Worm (Caenorhabditis elegans) whole organism, young adult: ENCODE measurements around the gene W10G11.3.

Experiments
- D2030.7 ChIP-seq: fragments of 200-800 bp; sonication (Bioruptor generic); IDR thresholded peaks from 2 replicates; pipeline ENCODE4 v1.3.6; 2022; ENCODE audit warnings: missing genetic modification reagents, missing genetic modification characterization, missing compliant biosample characterization
- F22D6.2 ChIP-seq: sonication (generic microtip); optimal IDR thresholded peaks from 2 replicates; lab custom pipeline; 2016; ENCODE audit warnings: mild to moderate bottlenecking, missing genetic modification characterization, missing compliant biosample characterization
- F33H1.4 ChIP-seq: fragments of 200-800 bp; sonication (Bioruptor generic); IDR thresholded peaks from 2 replicates; pipeline ENCODE4 v1.3.6; 2022; ENCODE audit warnings: missing genetic modification reagents, missing genetic modification characterization, missing compliant biosample characterization
- F57A8.1 ChIP-seq: fragments of 200-800 bp; sonication (Bioruptor generic); optimal IDR thresholded peaks from 2 replicates; lab custom pipeline; 2018; ENCODE audit warnings: mild to moderate bottlenecking, missing genetic modification characterization, moderate library complexity, missing compliant biosample characterization
- Y53F4B.3 ChIP-seq: fragments of 200-800 bp; sonication (Bioruptor generic); IDR thresholded peaks from 2 replicates; pipeline ENCODE4 v1.3.6; 2022; ENCODE audit warnings: missing genetic modification reagents, missing genetic modification characterization, missing compliant biosample characterization
- Y56A3A.18 ChIP-seq: fragments of 200-800 bp; sonication (Bioruptor generic); IDR thresholded peaks from 2 replicates; pipeline ENCODE4 v1.3.6; 2022; ENCODE audit warnings: missing genetic modification reagents, missing genetic modification characterization, missing compliant biosample characterization
- ZK185.1 ChIP-seq: sonication (generic microtip); optimal IDR thresholded peaks from 2 replicates; lab custom pipeline; 2016; ENCODE audit warnings: mild to moderate bottlenecking, missing genetic modification characterization, missing compliant biosample characterization; ENCODE audit not compliant: poor library complexity, severe bottlenecking
- athp-1 ChIP-seq: sonication (generic microtip); optimal IDR thresholded peaks from 2 replicates; lab custom pipeline; 2017; ENCODE audit warnings: mild to moderate bottlenecking, missing genetic modification characterization, missing compliant biosample characterization
- attf-5 ChIP-seq: fragments of 200-800 bp; sonication (Bioruptor generic); optimal IDR thresholded peaks from 2 replicates; lab custom pipeline; 2018; ENCODE audit warnings: mild to moderate bottlenecking, missing genetic modification characterization, missing compliant biosample characterization
- bed-2 ChIP-seq: fragments of 200-800 bp; sonication (Bioruptor generic); IDR thresholded peaks from 2 replicates; pipeline ENCODE4 v1.3.6; 2022; ENCODE audit warnings: missing genetic modification reagents, missing genetic modification characterization, missing compliant biosample characterization
- cebp-2 ChIP-seq: fragments of 200-800 bp; sonication (Bioruptor generic); IDR thresholded peaks from 2 replicates; pipeline ENCODE4 v1.3.6; 2022; ENCODE audit warnings: missing genetic modification characterization, missing compliant biosample characterization
- dpff-1 ChIP-seq: sonication (generic microtip); optimal IDR thresholded peaks from 2 replicates; lab custom pipeline; 2017; ENCODE audit warnings: mild to moderate bottlenecking, missing genetic modification characterization, missing compliant biosample characterization
- efl-1 ChIP-seq: fragments of 150-350 bp; optimal IDR thresholded peaks from 2 replicates; lab custom pipeline; 2014; ENCODE audit warnings: missing biosample characterization, missing genetic modification reagents, missing genetic modification characterization
- egrh-3 ChIP-seq: fragments of 200-800 bp; sonication (Bioruptor generic); IDR thresholded peaks from 2 replicates; pipeline ENCODE4 v1.3.6; 2022; ENCODE audit warnings: missing genetic modification reagents, missing genetic modification characterization, missing compliant biosample characterization
- ekl-4 ChIP-seq: fragments of 200-800 bp; sonication (Bioruptor generic); IDR thresholded peaks from 2 replicates; pipeline ENCODE4 v1.3.6; 2022; ENCODE audit warnings: missing genetic modification reagents, missing genetic modification characterization, missing compliant biosample characterization
- ets-4 ChIP-seq: fragments of 200-800 bp; sonication (Bioruptor generic); optimal IDR thresholded peaks from 2 replicates; lab custom pipeline; 2018; ENCODE audit warnings: mild to moderate bottlenecking, missing genetic modification characterization, missing compliant biosample characterization
- fkh-3 ChIP-seq: sonication (generic microtip); optimal IDR thresholded peaks from 2 replicates; lab custom pipeline; 2016; ENCODE audit warnings: mild to moderate bottlenecking, missing genetic modification characterization, missing compliant biosample characterization
- gei-17 ChIP-seq: fragments of 200-800 bp; sonication (Bioruptor generic); optimal IDR thresholded peaks from 2 replicates; lab custom pipeline; 2018; ENCODE audit warnings: mild to moderate bottlenecking, missing genetic modification characterization, missing compliant biosample characterization
- hsf-1 ChIP-seq: fragments of 200-800 bp; sonication (Bioruptor generic); IDR thresholded peaks from 2 replicates; pipeline ENCODE4 v1.3.6; 2022; ENCODE audit warnings: missing genetic modification reagents, missing genetic modification characterization, missing compliant biosample characterization
- lin-26 ChIP-seq: fragments of 200-800 bp; sonication (Bioruptor generic); IDR thresholded peaks from 2 replicates; pipeline ENCODE4 v1.3.6; 2022; ENCODE audit warnings: missing genetic modification reagents, missing genetic modification characterization, missing compliant biosample characterization
- lsl-1 ChIP-seq: fragments of 200-800 bp; sonication (Bioruptor generic); optimal IDR thresholded peaks from 2 replicates; lab custom pipeline; 2018; ENCODE audit warnings: mild to moderate bottlenecking, missing genetic modification characterization, moderate library complexity, missing compliant biosample characterization
- madf-10 ChIP-seq: sonication (generic microtip); optimal IDR thresholded peaks from 2 replicates; lab custom pipeline; 2016; ENCODE audit warnings: mild to moderate bottlenecking, missing genetic modification characterization, missing compliant biosample characterization
- madf-6 ChIP-seq: fragments of 200-800 bp; sonication (Bioruptor generic); IDR thresholded peaks from 2 replicates; pipeline ENCODE4 v1.3.6; 2022; ENCODE audit warnings: missing genetic modification reagents, missing genetic modification characterization, missing compliant biosample characterization
- nfyb-1 ChIP-seq: fragments of 200-800 bp; sonication (Bioruptor generic); IDR thresholded peaks from 2 replicates; pipeline ENCODE4 v1.3.6; 2022; ENCODE audit warnings: missing genetic modification reagents, missing genetic modification characterization, missing compliant biosample characterization
- nhr-90 ChIP-seq: sonication (generic microtip); optimal IDR thresholded peaks from 2 replicates; lab custom pipeline; 2016; ENCODE audit warnings: missing genotype, mild to moderate bottlenecking, missing genetic modification characterization, missing compliant biosample characterization
- pbrm-1 ChIP-seq: fragments of 200-800 bp; sonication (Bioruptor generic); IDR thresholded peaks from 2 replicates; pipeline ENCODE4 v1.3.6; 2022; ENCODE audit warnings: missing genetic modification reagents, missing genetic modification characterization, missing compliant biosample characterization
- rcor-1 ChIP-seq: fragments of 200-800 bp; sonication (Bioruptor generic); IDR thresholded peaks from 2 replicates; pipeline ENCODE4 v1.3.6; 2022; ENCODE audit warnings: missing genetic modification reagents, missing genetic modification characterization, missing compliant biosample characterization
- repo-1 ChIP-seq: sonication (generic microtip); optimal IDR thresholded peaks from 2 replicates; lab custom pipeline; 2017; ENCODE audit warnings: mild to moderate bottlenecking, missing genetic modification characterization, missing compliant biosample characterization
- rpc-1 ChIP-seq, 2 experiments: fragments of 150-350 bp in 1 of 2; sonication (generic microtip) in 1 of 2; optimal IDR thresholded peaks; 2 replicates each; lab custom pipeline; 2014 to 2018; ENCODE audit warnings: missing biosample characterization in 1 of 2, missing genetic modification characterization in 1 of 2, missing genetic modification reagents in 1 of 2, missing genotype in 1 of 2
- snpc-1.3 ChIP-seq: sonication (generic microtip); optimal IDR thresholded peaks from 2 replicates; lab custom pipeline; 2017; ENCODE audit warnings: missing genetic modification characterization, mild to moderate bottlenecking, missing compliant biosample characterization, antibody characterized with exemption, moderate library complexity, missing genotype, missing genetic modification reagents; ENCODE audit not compliant: insufficient read depth
- snpc-4 ChIP-seq, 5 experiments: fragments of 150-350 bp in 1 of 5; sonication (generic microtip) in 4 of 5; optimal IDR thresholded peaks; 2 replicates each; lab custom pipeline; 2014 to 2018; ENCODE audit warnings: missing genetic modification characterization in 5 of 5, missing biosample characterization in 3 of 5, antibody characterized with exemption in 2 of 5, mild to moderate bottlenecking in 2 of 5, missing compliant biosample characterization in 2 of 5, missing genotype in 2 of 5, moderate library complexity in 2 of 5, missing genetic modification reagents in 1 of 5
- tbp1 ChIP-seq: fragments of 200-800 bp; sonication (Bioruptor generic); optimal IDR thresholded peaks from 2 replicates; lab custom pipeline; 2018; ENCODE audit warnings: mild to moderate bottlenecking, missing genetic modification characterization, missing compliant biosample characterization
- tbx-9 ChIP-seq: sonication (generic microtip); optimal IDR thresholded peaks from 2 replicates; lab custom pipeline; 2016; ENCODE audit warnings: borderline replicate concordance, missing genetic modification characterization, inconsistent platforms, missing compliant biosample characterization
- unc-130 ChIP-seq: sonication (generic microtip); optimal IDR thresholded peaks from 2 replicates; lab custom pipeline; 2016; ENCODE audit warnings: missing genetic modification reagents, missing genetic modification characterization, missing compliant biosample characterization
- unc-62 ChIP-seq: fragments of 150-350 bp; optimal IDR thresholded peaks from 2 replicates; lab custom pipeline; 2014; ENCODE audit warnings: missing biosample characterization, missing genetic modification reagents, missing genetic modification characterization
- xnd-1 ChIP-seq: sonication (generic microtip); optimal IDR thresholded peaks from 2 replicates; lab custom pipeline; 2016; ENCODE audit warnings: missing genotype, missing genetic modification reagents, missing genetic modification characterization, missing compliant biosample characterization
- ztf-22 ChIP-seq: fragments of 200-800 bp; sonication (Bioruptor generic); optimal IDR thresholded peaks from 2 replicates; lab custom pipeline; 2018; ENCODE audit warnings: mild to moderate bottlenecking, missing genetic modification characterization, moderate library complexity, missing compliant biosample characterization
- ztf-25 ChIP-seq: fragments of 200-800 bp; sonication (Bioruptor generic); IDR thresholded peaks from 2 replicates; pipeline ENCODE4 v1.3.6; 2022; ENCODE audit warnings: missing genetic modification reagents, missing genetic modification characterization, missing compliant biosample characterization
- ztf-28 ChIP-seq: fragments of 200-800 bp; sonication (Bioruptor generic); IDR thresholded peaks from 2 replicates; pipeline ENCODE4 v1.3.6; 2022; ENCODE audit warnings: missing genetic modification reagents, missing genetic modification characterization, missing compliant biosample characterization
- ztf-6 ChIP-seq: fragments of 200-800 bp; sonication (Bioruptor generic); IDR thresholded peaks from 2 replicates; pipeline ENCODE4 v1.3.6; 2022; ENCODE audit warnings: missing genetic modification reagents, missing genetic modification characterization, missing compliant biosample characterization

W10G11.3 gene

ce11 chrII:3567576-3567975, 5.3 kb upstream of the W10G11.3 start (continued):
- TF ChIP-seq madf-10: peak; percentile 64
- TF ChIP-seq ekl-4 (GFP tag; lab: Robert Waterston, UW): peak; percentile 73; the same call in 1 of the 2 replicates
- peak; percentile 86 for TF ChIP-seq nfyb-1 (GFP tag; lab: Robert Waterston, UW)
- peak; percentile 65; the same call in 1 of the 2 replicates for TF ChIP-seq rcor-1 (GFP tag; lab: Robert Waterston, UW)
- TF ChIP-seq rpc-1 (optimal IDR thresholded peaks at IDR 0.05; lab: Kevin White, UChicago): peak; percentile 84
- peak; percentile 86 for TF ChIP-seq rpc-1 (tag; optimal IDR thresholded peaks at IDR 0.05; lab: Kevin White, UChicago)
- peak; percentile 30 for TF ChIP-seq tbx-9 (tag; lab: Kevin White, UChicago)
- peak; percentile 47 for TF ChIP-seq snpc-1.3 (tag; lab: Kevin White, UChicago)
- TF ChIP-seq fkh-3 (tag; lab: Kevin White, UChicago): peak; percentile 18
- TF ChIP-seq ztf-28 (GFP tag; lab: Robert Waterston, UW): peak; percentile 65; the same call in 1 of the 2 replicates
- TF ChIP-seq tbp1 (GFP tag; lab: Kevin White, UChicago): peak; percentile 98
- TF ChIP-seq D2030.7 (GFP tag; lab: Robert Waterston, UW): peak; percentile 90
- peak; percentile 76 for TF ChIP-seq pbrm-1 (GFP tag; lab: Robert Waterston, UW)

- TF ChIP-seq ztf-22 (GFP tag; lab: Kevin White, UChicago): no peak
- no peak for TF ChIP-seq efl-1 (GFP tag; lab: Kevin White, UChicago)
- TF ChIP-seq lsl-1: no peak
- TF ChIP-seq ZK185.1 (tag; lab: Kevin White, UChicago): no peak
- no peak for TF ChIP-seq cebp-2 (GFP tag; lab: Robert Waterston, UW)
- no peak for TF ChIP-seq D2030.7 (GFP tag; lab: Robert Waterston, UW)
- no peak for TF ChIP-seq F22D6.2 (tag; lab: Kevin White, UChicago)
- TF ChIP-seq F33H1.4 (GFP tag; lab: Robert Waterston, UW): no peak
- TF ChIP-seq repo-1 (tag; lab: Kevin White, UChicago): no peak
- TF ChIP-seq ztf-25 (GFP tag; lab: Robert Waterston, UW): no peak
- no peak for TF ChIP-seq F57A8.1 (GFP tag; lab: Kevin White, UChicago)
- TF ChIP-seq ets-4 (GFP tag; lab: Kevin White, UChicago): no peak
- TF ChIP-seq xnd-1 (tag; lab: Kevin White, UChicago): no peak
- TF ChIP-seq dpff-1: no peak
- no peak for TF ChIP-seq attf-5
- no peak for TF ChIP-seq unc-62 (GFP tag; lab: Kevin White, UChicago)
- TF ChIP-seq egrh-3 (GFP tag; lab: Robert Waterston, UW): no peak
Measured at ce11 chrII:3567066-3567465, 4.7 kb upstream of the W10G11.3 start.

ce11 chrII:3561561-3561960, 758 bp downstream of the W10G11.3 start, which contains the start of gene W10G11.2:
W10G11.2 (minus strand) TSS chrII:3561661.
- TF ChIP-seq ztf-6 (GFP tag; lab: Robert Waterston, UW): no peak
- no peak for TF ChIP-seq cebp-2 (GFP tag; lab: Robert Waterston, UW)

- TF ChIP-seq athp-1 (no peak), ekl-4 (GFP tag; lab: Robert Waterston, UW) (no peak), ets-4 (GFP tag; lab: Kevin White, UChicago) (no peak), Y53F4B.3 (GFP tag; lab: Robert Waterston, UW) (no peak), snpc-4 (GFP tag; optimal IDR thresholded peaks at IDR 0.05; lab: Kevin White, UChicago) (no peak), snpc-4 (tag; optimal IDR thresholded peaks at IDR 0.05; lab: Kevin White, UChicago) (no peak), nhr-90 (no peak), bed-2 (GFP tag; lab: Robert Waterston, UW) (no peak), madf-6 (GFP tag; lab: Robert Waterston, UW) (no peak), Y56A3A.18 (GFP tag; lab: Robert Waterston, UW) (no peak), gei-17 (no peak), xnd-1 (tag; lab: Kevin White, UChicago) (no peak), unc-130 (no peak), hsf-1 (GFP tag; lab: Robert Waterston, UW) (no peak), lin-26 (no peak)
Measured at ce11 chrII:3560592-3560991, 1.7 kb downstream of the W10G11.3 start, which contains the start of gene W10G11.1. W10G11.1 (minus strand) TSS chrII:3560692.
